Worm (Caenorhabditis elegans): ENCODE data around the gene dsl-2.

The dsl-2 gene

ce11 chrIV:1231589-1231988 lies 26.8 kb upstream of the dsl-2 start, which contains the start of gene W09G12.6:
TSS of gene W09G12.6 (plus strand) at chrIV:1231889.
- TF ChIP-seq ref-1 (GFP tag; conservative IDR thresholded peaks at IDR 0.05) (no peak), med-1 (GFP tag; optimal IDR thresholded peaks at IDR 0.05; ENCODE audit: insufficient read depth) (no peak), ztf-29 (GFP tag; IDR thresholded peaks at IDR 0.05) (no peak), tab-1 (GFP tag; IDR thresholded peaks at IDR 0.05) (no peak), flt-1 (GFP tag; IDR thresholded peaks at IDR 0.05) (no peak), cog-1 (tag; optimal IDR thresholded peaks at IDR 0.05) (no peak), ztf-23 (GFP tag; IDR thresholded peaks at IDR 0.05) (no peak), T22C8.4 (GFP tag; IDR thresholded peaks at IDR 0.05) (no peak), klf-2 (GFP tag; conservative IDR thresholded peaks at IDR 0.05) (no peak)

- TF ChIP-seq med-1 (GFP tag; optimal IDR thresholded peaks at IDR 0.05; ENCODE audit: insufficient read depth) (no peak), ztf-29 (GFP tag; IDR thresholded peaks at IDR 0.05) (no peak), flt-1 (GFP tag; IDR thresholded peaks at IDR 0.05) (no peak), T22C8.4 (GFP tag; IDR thresholded peaks at IDR 0.05) (no peak), tab-1 (GFP tag; IDR thresholded peaks at IDR 0.05) (no peak), ztf-23 (GFP tag; IDR thresholded peaks at IDR 0.05) (no peak), klf-2 (GFP tag; conservative IDR thresholded peaks at IDR 0.05) (no peak), ref-1 (GFP tag; conservative IDR thresholded peaks at IDR 0.05) (no peak), cog-1 (tag; optimal IDR thresholded peaks at IDR 0.05) (no peak)
Observed at ce11 chrIV:1228675-1229130, 23.9 kb upstream of the dsl-2 start, which contains the start of gene W09G12.7. TSS of gene W09G12.7 (plus strand) at chrIV:1229080.

ce11 chrIV:1225596-1226232 lies 20.9 kb upstream of the dsl-2 start, which contains the start of gene W09G12.8:
TSS of gene W09G12.8 (plus strand) at chrIV:1226182.
- TF ChIP-seq med-1 (GFP tag; optimal IDR thresholded peaks at IDR 0.05; ENCODE audit: insufficient read depth) (no peak), ztf-23 (GFP tag; IDR thresholded peaks at IDR 0.05) (no peak), flt-1 (GFP tag; IDR thresholded peaks at IDR 0.05) (no peak), T22C8.4 (GFP tag; IDR thresholded peaks at IDR 0.05) (no peak), klf-2 (GFP tag; conservative IDR thresholded peaks at IDR 0.05) (no peak), ztf-29 (GFP tag; IDR thresholded peaks at IDR 0.05) (no peak), ref-1 (GFP tag; conservative IDR thresholded peaks at IDR 0.05) (no peak), cog-1 (tag; optimal IDR thresholded peaks at IDR 0.05) (no peak), tab-1 (GFP tag; IDR thresholded peaks at IDR 0.05) (no peak)

ce11 chrIV:1224781-1225180 lies 20.0 kb upstream of the dsl-2 start:
- TF ChIP-seq ztf-29 (GFP tag; IDR thresholded peaks at IDR 0.05), result no peak

ce11 chrIV:1221167-1221566 lies 16.4 kb upstream of the dsl-2 start, which contains the start of gene W09G12.10:
TSS of gene W09G12.10 (minus strand) at chrIV:1221287.
- TF ChIP-seq cog-1 (tag; optimal IDR thresholded peaks at IDR 0.05), result no peak
- no peak for TF ChIP-seq ztf-29 (GFP tag; IDR thresholded peaks at IDR 0.05)
- no peak for TF ChIP-seq ref-1 (GFP tag; conservative IDR thresholded peaks at IDR 0.05)
- TF ChIP-seq T22C8.4 (GFP tag; IDR thresholded peaks at IDR 0.05), result no peak
- TF ChIP-seq tab-1 (GFP tag; IDR thresholded peaks at IDR 0.05), result no peak
- no peak for TF ChIP-seq med-1 (GFP tag; optimal IDR thresholded peaks at IDR 0.05; ENCODE audit: insufficient read depth)
- TF ChIP-seq klf-2 (GFP tag; conservative IDR thresholded peaks at IDR 0.05), result no peak
- no peak for TF ChIP-seq flt-1 (GFP tag; IDR thresholded peaks at IDR 0.05)
- no peak for TF ChIP-seq ztf-23 (GFP tag; IDR thresholded peaks at IDR 0.05)

- TF ChIP-seq ztf-23 (GFP tag; IDR thresholded peaks at IDR 0.05) (no peak), ref-1 (GFP tag; conservative IDR thresholded peaks at IDR 0.05) (no peak), flt-1 (GFP tag; IDR thresholded peaks at IDR 0.05) (no peak), T22C8.4 (GFP tag; IDR thresholded peaks at IDR 0.05) (no peak), med-1 (GFP tag; optimal IDR thresholded peaks at IDR 0.05; ENCODE audit: insufficient read depth) (no peak), cog-1 (tag; optimal IDR thresholded peaks at IDR 0.05) (no peak), tab-1 (GFP tag; IDR thresholded peaks at IDR 0.05) (no peak), ztf-29 (GFP tag; IDR thresholded peaks at IDR 0.05) (no peak), klf-2 (GFP tag; conservative IDR thresholded peaks at IDR 0.05) (no peak)
Observed at ce11 chrIV:1216290-1216689, 11.5 kb upstream of the dsl-2 start, which contains the start of gene W09G12.9. TSS of gene W09G12.9 (plus strand) at chrIV:1216590.

ce11 chrIV:1215536-1215935 lies 10.8 kb upstream of the dsl-2 start:
- TF ChIP-seq ref-1 (GFP tag; conservative IDR thresholded peaks at IDR 0.05), result no peak
- no peak for TF ChIP-seq med-1 (GFP tag; optimal IDR thresholded peaks at IDR 0.05; ENCODE audit: insufficient read depth)
- TF ChIP-seq cog-1 (tag; optimal IDR thresholded peaks at IDR 0.05), result no peak
- no peak for TF ChIP-seq tab-1 (GFP tag; IDR thresholded peaks at IDR 0.05)
- TF ChIP-seq ztf-23 (GFP tag; IDR thresholded peaks at IDR 0.05), result no peak
- TF ChIP-seq flt-1 (GFP tag; IDR thresholded peaks at IDR 0.05), result no peak
- no peak for TF ChIP-seq T22C8.4 (GFP tag; IDR thresholded peaks at IDR 0.05)
- no peak for TF ChIP-seq ztf-29 (GFP tag; IDR thresholded peaks at IDR 0.05)
- TF ChIP-seq klf-2 (GFP tag; conservative IDR thresholded peaks at IDR 0.05), result no peak

- no peak for TF ChIP-seq med-1 (GFP tag; optimal IDR thresholded peaks at IDR 0.05; ENCODE audit: insufficient read depth)
- TF ChIP-seq ztf-29 (GFP tag; IDR thresholded peaks at IDR 0.05), result no peak
- no peak for TF ChIP-seq ztf-23 (GFP tag; IDR thresholded peaks at IDR 0.05)
- TF ChIP-seq flt-1 (GFP tag; IDR thresholded peaks at IDR 0.05), result no peak
- no peak for TF ChIP-seq tab-1 (GFP tag; IDR thresholded peaks at IDR 0.05)
- TF ChIP-seq cog-1 (tag; optimal IDR thresholded peaks at IDR 0.05), result no peak
Observed at ce11 chrIV:1213192-1213591, 8.4 kb upstream of the dsl-2 start.

- TF ChIP-seq flt-1 (GFP tag; IDR thresholded peaks at IDR 0.05) (no peak), ztf-29 (GFP tag; IDR thresholded peaks at IDR 0.05) (no peak), T22C8.4 (GFP tag; IDR thresholded peaks at IDR 0.05) (no peak), klf-2 (GFP tag; conservative IDR thresholded peaks at IDR 0.05) (no peak), cog-1 (tag; optimal IDR thresholded peaks at IDR 0.05) (no peak), ztf-23 (GFP tag; IDR thresholded peaks at IDR 0.05) (no peak), med-1 (GFP tag; optimal IDR thresholded peaks at IDR 0.05; ENCODE audit: insufficient read depth) (no peak), ref-1 (GFP tag; conservative IDR thresholded peaks at IDR 0.05) (no peak), tab-1 (GFP tag; IDR thresholded peaks at IDR 0.05) (no peak)
Observed at ce11 chrIV:1212357-1212756, 7.6 kb upstream of the dsl-2 start.

- TF ChIP-seq klf-2 (GFP tag; conservative IDR thresholded peaks at IDR 0.05) (no peak), flt-1 (GFP tag; IDR thresholded peaks at IDR 0.05) (no peak), tab-1 (GFP tag; IDR thresholded peaks at IDR 0.05) (no peak), ztf-23 (GFP tag; IDR thresholded peaks at IDR 0.05) (no peak), ref-1 (GFP tag; conservative IDR thresholded peaks at IDR 0.05) (no peak), ztf-29 (GFP tag; IDR thresholded peaks at IDR 0.05) (no peak)
Observed at ce11 chrIV:1211902-1212301, 7.1 kb upstream of the dsl-2 start.

Measured in whole organism, midembryonic.